Fruit fly (Drosophila melanogaster) whole organism, embryonic: ENCODE measurements around the gene Rdh.

Experiments used
- Adf1 ChIP-seq: fragments of 200-800 bp; sonication (Bioruptor generic); IDR thresholded peaks from 2 replicates; pipeline ENCODE4 v1.3.6; 2022; ENCODE audit warnings: missing biosample characterization, missing genetic modification characterization
- Awh ChIP-seq: fragments of 200-800 bp; sonication (Bioruptor generic); IDR thresholded peaks from 2 replicates; pipeline ENCODE4, ENCODE4 v1.3.6; 2022; ENCODE audit warnings: missing biosample characterization, missing genetic modification characterization
- CG11456 ChIP-seq: fragments of 200-800 bp; sonication (Bioruptor generic); IDR thresholded peaks from 3 replicates; pipeline ENCODE4 v1.3.6; 2022; ENCODE audit warnings: missing biosample characterization, missing genetic modification characterization
- CG12219 ChIP-seq: fragments of 200-800 bp; sonication (Bioruptor generic); optimal IDR thresholded peaks from 3 replicates; lab custom pipeline; 2018; ENCODE audit warnings: missing biosample characterization, mild to moderate bottlenecking, missing genetic modification characterization
- CG13123 ChIP-seq: fragments of 200-800 bp; sonication (Bioruptor generic); optimal IDR thresholded peaks from 2 replicates; lab custom pipeline; 2016; ENCODE audit warnings: missing biosample characterization, missing genetic modification characterization
- CG15073 ChIP-seq: fragments of 200-800 bp; sonication (Bioruptor generic); optimal IDR thresholded peaks from 2 replicates; lab custom pipeline; 2016; ENCODE audit warnings: missing biosample characterization, missing genetic modification characterization
- CG16779 ChIP-seq: fragments of 200-800 bp; sonication (Bioruptor generic); IDR thresholded peaks from 2 replicates; pipeline ENCODE4 v1.3.6; 2022; ENCODE audit warnings: missing biosample characterization, missing genetic modification characterization
- CG17612 ChIP-seq: fragments of 200-800 bp; sonication (Bioruptor generic); IDR thresholded peaks from 2 replicates; pipeline ENCODE4 v1.3.6; 2022; ENCODE audit warnings: missing biosample characterization, missing genetic modification characterization
- CG18476 ChIP-seq: fragments of 200-800 bp; sonication (Bioruptor generic); optimal IDR thresholded peaks from 2 replicates; lab custom pipeline; 2016; ENCODE audit warnings: missing biosample characterization, mild to moderate bottlenecking, missing genetic modification characterization
- CG18619 ChIP-seq: fragments of 200-800 bp; sonication (Bioruptor generic); optimal IDR thresholded peaks from 3 replicates; lab custom pipeline; 2017; ENCODE audit warnings: missing biosample characterization, mild to moderate bottlenecking, missing genetic modification characterization
- CG2875 ChIP-seq: fragments of 200-800 bp; sonication (Bioruptor generic); optimal IDR thresholded peaks from 2 replicates; lab custom pipeline; 2017; ENCODE audit warnings: missing biosample characterization, mild to moderate bottlenecking, missing genetic modification characterization, missing genetic modification reagents
- CG3163 ChIP-seq: fragments of 200-800 bp; sonication (Bioruptor generic); optimal IDR thresholded peaks from 3 replicates; lab custom pipeline; 2016; ENCODE audit warnings: missing biosample characterization, missing genetic modification characterization
- CG34422 ChIP-seq: fragments of 200-800 bp; sonication (Bioruptor generic); IDR thresholded peaks from 3 replicates; pipeline ENCODE4 v1.3.6; 2022; ENCODE audit warnings: missing biosample characterization, missing genetic modification characterization
- CG4707 ChIP-seq: fragments of 200-800 bp; sonication (Bioruptor generic); optimal IDR thresholded peaks from 2 replicates; lab custom pipeline; 2018; ENCODE audit warnings: missing biosample characterization, mild to moderate bottlenecking, missing genetic modification characterization, moderate library complexity
- CG6175 ChIP-seq: fragments of 200-800 bp; sonication (Bioruptor generic); IDR thresholded peaks from 3 replicates; pipeline ENCODE4 v1.3.6; 2022; ENCODE audit warnings: missing biosample characterization, missing genetic modification characterization
- CG6654 ChIP-seq: fragments of 200-800 bp; sonication (Bioruptor generic); optimal IDR thresholded peaks from 2 replicates; lab custom pipeline; 2017; ENCODE audit warnings: missing biosample characterization, mild to moderate bottlenecking, missing genetic modification characterization
- CG6689 ChIP-seq: fragments of 200-800 bp; sonication (Bioruptor generic); IDR thresholded peaks from 2 replicates; pipeline ENCODE4 v1.3.6; 2022; ENCODE audit warnings: missing biosample characterization, missing genetic modification characterization
- CG7745 ChIP-seq: fragments of 200-800 bp; sonication (Bioruptor generic); optimal IDR thresholded peaks from 2 replicates; lab custom pipeline; 2018; ENCODE audit warnings: missing biosample characterization, mild to moderate bottlenecking, missing genetic modification characterization, moderate library complexity
- CG8388 ChIP-seq: fragments of 200-800 bp; sonication (Bioruptor generic); optimal IDR thresholded peaks from 2 replicates; lab custom pipeline; 2019; ENCODE audit warnings: missing biosample characterization, mild to moderate bottlenecking, missing genetic modification characterization, moderate library complexity
- CG8944 ChIP-seq: fragments of 200-800 bp; sonication (Bioruptor generic); optimal IDR thresholded peaks from 3 replicates; lab custom pipeline; 2016; ENCODE audit warnings: missing biosample characterization, missing genetic modification characterization
- Doc3 ChIP-seq: fragments of 200-800 bp; sonication (Bioruptor generic); IDR thresholded peaks from 3 replicates; pipeline ENCODE4 v1.3.6; 2022; ENCODE audit warnings: missing biosample characterization, missing genetic modification characterization; ENCODE audit not compliant: partially characterized antibody
- Dref ChIP-seq: fragments of 200-800 bp; sonication (Bioruptor generic); IDR thresholded peaks from 2 replicates; pipeline ENCODE4 v1.3.6; 2022; ENCODE audit warnings: missing biosample characterization, missing genetic modification characterization
- Elba2 ChIP-seq: fragments of 200-800 bp; sonication (Bioruptor generic); optimal IDR thresholded peaks from 3 replicates; lab custom pipeline; 2016; ENCODE audit warnings: missing biosample characterization, missing genetic modification characterization
- Hmr ChIP-seq: fragments of 200-800 bp; sonication (Bioruptor generic); optimal IDR thresholded peaks from 3 replicates; lab custom pipeline; 2017; ENCODE audit warnings: mild to moderate bottlenecking, missing biosample characterization, missing genetic modification reagents, missing genetic modification characterization
- Hr78 ChIP-seq, 2 experiments: fragments of 200-800 bp in 1 of 2; fragments of >200 bp in 1 of 2; sonication (Bioruptor generic) in 1 of 2; optimal IDR thresholded peaks; 2 replicates each; lab custom pipeline; 2017 to 2019; ENCODE audit warnings: missing biosample characterization in 2 of 2, missing genetic modification characterization in 2 of 2, mild to moderate bottlenecking in 1 of 2, moderate library complexity in 1 of 2
- Hsf ChIP-seq: fragments of 200-800 bp; sonication (Bioruptor generic); optimal IDR thresholded peaks from 3 replicates; lab custom pipeline; 2016; ENCODE audit warnings: missing biosample characterization, missing genetic modification characterization
- MESR4 ChIP-seq: fragments of 200-800 bp; sonication (Bioruptor generic); optimal IDR thresholded peaks from 2 replicates; lab custom pipeline; 2018; ENCODE audit warnings: missing biosample characterization, mild to moderate bottlenecking, missing genetic modification characterization, moderate library complexity
- Med ChIP-seq: fragments of 200-800 bp; sonication (Bioruptor generic); peaks from one replicate; lab custom pipeline; 2016; ENCODE audit warnings: missing biosample characterization, missing genetic modification characterization, mild to moderate bottlenecking, inconsistent platforms, moderate library complexity
- Myb ChIP-seq: fragments of 200-800 bp; sonication (Bioruptor generic); optimal IDR thresholded peaks from 2 replicates; lab custom pipeline; 2016; ENCODE audit warnings: missing biosample characterization, missing genetic modification characterization
- Nf-YB ChIP-seq: fragments of 200-800 bp; sonication (Bioruptor generic); optimal IDR thresholded peaks from 3 replicates; lab custom pipeline; 2019; ENCODE audit warnings: missing biosample characterization, mild to moderate bottlenecking, missing genetic modification characterization, moderate library complexity
- PHDP ChIP-seq: fragments of 200-800 bp; sonication (Bioruptor generic); optimal IDR thresholded peaks from 3 replicates; lab custom pipeline; 2018; ENCODE audit warnings: missing biosample characterization, mild to moderate bottlenecking, missing genetic modification characterization, moderate library complexity
- Rfx ChIP-seq: fragments of 200-800 bp; sonication (Bioruptor generic); IDR thresholded peaks from 2 replicates; pipeline ENCODE4 v1.3.6; 2022; ENCODE audit warnings: missing biosample characterization, missing genetic modification characterization
- abd-A ChIP-seq: fragments of 200-800 bp; sonication (Bioruptor generic); optimal IDR thresholded peaks from 3 replicates; lab custom pipeline; 2019; ENCODE audit warnings: missing biosample characterization, mild to moderate bottlenecking, missing genetic modification characterization, moderate library complexity
- aop ChIP-seq: fragments of 200-800 bp; sonication (Bioruptor generic); IDR thresholded peaks from 2 replicates; pipeline ENCODE4 v1.3.6; 2022; ENCODE audit warnings: missing biosample characterization, missing genetic modification characterization
- ase ChIP-seq: fragments of 200-800 bp; sonication (Bioruptor generic); IDR thresholded peaks from 3 replicates; pipeline ENCODE4 v1.3.6; 2022; ENCODE audit warnings: missing biosample characterization, missing genetic modification characterization
- chm ChIP-seq: fragments of 200-800 bp; sonication (Bioruptor generic); IDR thresholded peaks from 2 replicates; pipeline ENCODE4 v1.3.6; 2022; ENCODE audit warnings: missing biosample characterization, missing genetic modification characterization
- chn ChIP-seq: fragments of 200-800 bp; sonication (Bioruptor generic); optimal IDR thresholded peaks from 2 replicates; lab custom pipeline; 2016; ENCODE audit warnings: missing biosample characterization, missing genetic modification characterization
- cwo ChIP-seq: fragments of 200-800 bp; sonication (Bioruptor generic); optimal IDR thresholded peaks from 3 replicates; lab custom pipeline; 2017; ENCODE audit warnings: missing biosample characterization, missing genetic modification characterization, mild to moderate bottlenecking, moderate library complexity, missing genetic modification reagents
- dimm ChIP-seq: fragments of 200-800 bp; sonication (Bioruptor generic); IDR thresholded peaks from 2 replicates; pipeline ENCODE4 v1.3.6; 2022; ENCODE audit warnings: missing biosample characterization, missing genetic modification characterization
- dysf ChIP-seq: fragments of 200-800 bp; sonication (Bioruptor generic); IDR thresholded peaks from 3 replicates; pipeline ENCODE4 v1.3.6; 2022; ENCODE audit warnings: missing biosample characterization, missing genetic modification characterization
- fd3F ChIP-seq: fragments of 200-800 bp; sonication (Bioruptor generic); optimal IDR thresholded peaks from 2 replicates; lab custom pipeline; 2018; ENCODE audit warnings: missing biosample characterization, mild to moderate bottlenecking, missing genetic modification characterization, moderate library complexity
- gt ChIP-seq: fragments of 200-800 bp; sonication (Bioruptor generic); IDR thresholded peaks from 2 replicates; pipeline ENCODE4 v1.3.6; 2022; ENCODE audit warnings: missing biosample characterization, missing genetic modification characterization
- h ChIP-seq: fragments of >200 bp; optimal IDR thresholded peaks from 2 replicates; lab custom pipeline; 2017
- jumu ChIP-seq: fragments of 200-800 bp; sonication (Bioruptor generic); optimal IDR thresholded peaks from 3 replicates; lab custom pipeline; 2016; ENCODE audit warnings: missing biosample characterization, missing genetic modification characterization
- knrl ChIP-seq: fragments of 200-800 bp; sonication (Bioruptor generic); IDR thresholded peaks from 3 replicates; pipeline ENCODE4 v1.3.6; 2022; ENCODE audit warnings: missing biosample characterization, missing genetic modification characterization; ENCODE audit not compliant: partially characterized antibody
- lbe ChIP-seq: fragments of 200-800 bp; sonication (Bioruptor generic); optimal IDR thresholded peaks from 2 replicates; lab custom pipeline; 2016; ENCODE audit warnings: missing biosample characterization, mild to moderate bottlenecking, missing genetic modification characterization
- nerfin-1 ChIP-seq: fragments of 200-800 bp; sonication (Bioruptor generic); optimal IDR thresholded peaks from 3 replicates; lab custom pipeline; 2019; ENCODE audit warnings: missing biosample characterization, mild to moderate bottlenecking, missing genetic modification characterization, moderate library complexity
- oc ChIP-seq: fragments of 200-800 bp; sonication (Bioruptor generic); optimal IDR thresholded peaks from 2 replicates; lab custom pipeline; 2018; ENCODE audit warnings: missing biosample characterization, mild to moderate bottlenecking, missing genetic modification characterization, moderate library complexity
- pan ChIP-seq, 4 experiments: fragments of >200 bp in 3 of 4; fragments of 200-800 bp in 1 of 4; sonication (Bioruptor generic) in 1 of 4; optimal IDR thresholded peaks in 3 of 4; IDR thresholded peaks in 1 of 4; 2 replicates each; pipeline versions ENCODE4 v1.3.6 to Lab custom; 2017 to 2022; ENCODE audit warnings: missing biosample characterization in 2 of 4, missing genetic modification characterization in 2 of 4, mixed read lengths in 1 of 4
- sd ChIP-seq: fragments of 200-800 bp; sonication (Bioruptor generic); optimal IDR thresholded peaks from 3 replicates; lab custom pipeline; 2018; ENCODE audit warnings: missing biosample characterization, mild to moderate bottlenecking, missing genetic modification characterization, moderate library complexity
- tap ChIP-seq: fragments of 200-800 bp; optimal IDR thresholded peaks from 3 replicates; lab custom pipeline; 2019; ENCODE audit warnings: missing biosample characterization, mild to moderate bottlenecking, missing genetic modification characterization, moderate library complexity
- toy ChIP-seq: fragments of 200-800 bp; sonication (Bioruptor generic); IDR thresholded peaks from 2 replicates; pipeline ENCODE4 v1.3.6; 2022; ENCODE audit warnings: missing biosample characterization, missing genetic modification characterization

Gene Rdh

DNA sequence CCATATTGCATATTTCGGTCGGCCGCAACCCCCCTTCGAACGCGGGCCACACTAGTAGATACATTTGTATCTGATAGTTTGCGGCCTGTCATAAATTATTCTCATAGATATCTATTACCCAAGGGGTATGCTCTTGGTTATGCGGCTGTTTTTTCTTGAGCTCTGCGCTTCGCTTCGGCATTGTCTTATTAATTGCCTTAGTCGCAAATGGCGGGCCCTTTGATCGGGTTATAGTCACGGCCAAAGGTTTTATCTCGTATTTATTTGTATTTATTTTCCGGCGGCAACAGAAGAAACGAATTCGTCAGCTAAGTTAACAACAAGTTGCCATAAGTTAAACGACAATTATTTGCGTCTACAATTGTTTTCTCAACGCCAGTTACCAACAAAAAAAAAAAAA is 30.8 kb downstream of the Rdh start:
- TF ChIP-seq Adf1 (no peak), PHDP (tag; lab: Kevin White, UChicago) (peak; percentile 9), chm (GFP tag; lab: Robert Waterston, UW) (no peak), CG2875 (no peak), ase (GFP tag; lab: Robert Waterston, UW) (no peak), Doc3 (GFP tag; lab: Robert Waterston, UW) (no peak), CG7745 (no peak), CG34422 (GFP tag; lab: Robert Waterston, UW) (no peak), CG18619 (no peak), CG4707 (no peak), CG15073 (GFP tag; lab: Kevin White, UChicago) (no peak), CG16779 (GFP tag; lab: Robert Waterston, UW) (no peak), knrl (GFP tag; lab: Robert Waterston, UW) (no peak), MESR4 (GFP tag; lab: Kevin White, UChicago) (no peak), toy (GFP tag; lab: Robert Waterston, UW) (no peak), nerfin-1 (tag; lab: Kevin White, UChicago) (no peak), cwo (GFP tag; lab: Kevin White, UChicago) (no peak), CG11456 (GFP tag; lab: Robert Waterston, UW) (no peak), oc (no peak), CG18476 (GFP tag; lab: Kevin White, UChicago) (no peak), aop (GFP tag; lab: Robert Waterston, UW) (no peak), chn (GFP tag; lab: Kevin White, UChicago) (no peak), CG8388 (GFP tag; lab: Kevin White, UChicago) (no peak), CG6175 (no peak), CG3163 (GFP tag; lab: Kevin White, UChicago) (no peak), Awh (peak; percentile 82), Rfx (peak; percentile 17; the same call in 1 of the 2 replicates), Elba2 (GFP tag; lab: Kevin White, UChicago) (no peak), h (lab: Kevin White, UChicago) (no peak), CG6654 (GFP tag; lab: Kevin White, UChicago) (no peak), sd (tag; lab: Kevin White, UChicago) (peak; percentile 41), Myb (GFP tag; lab: Kevin White, UChicago) (no peak), CG8944 (GFP tag; lab: Kevin White, UChicago) (no peak), Hsf (GFP tag; lab: Kevin White, UChicago) (no peak), fd3F (GFP tag; lab: Kevin White, UChicago) (no peak), dimm (GFP tag; lab: Robert Waterston, UW) (no peak), Dref (no peak), lbe (no peak), Nf-YB (GFP tag; lab: Kevin White, UChicago) (no peak), CG17612 (GFP tag; lab: Robert Waterston, UW) (no peak), pan (optimal IDR thresholded peaks at IDR 0.05; lab: Kevin White, UChicago) (no peak), pan (GFP tag; optimal IDR thresholded peaks at IDR 0.05 in 1 of 2, IDR thresholded peaks at IDR 0.05 in 1 of 2) (peak in 1 of 2 experiments; percentile 51), CG6689 (GFP tag; lab: Robert Waterston, UW) (no peak), Med (GFP tag; lab: Kevin White, UChicago) (peak; percentile 62), abd-A (no peak), dysf (no peak), tap (no peak), Hmr (peak; percentile 10), jumu (GFP tag; lab: Kevin White, UChicago) (no peak), CG12219 (GFP tag; lab: Kevin White, UChicago) (no peak), Hr78 (GFP tag; optimal IDR thresholded peaks at IDR 0.05; lab: Kevin White, UChicago) (no peak), gt (GFP tag; lab: Robert Waterston, UW) (no peak), CG13123 (no peak)
